Fruit fly (Drosophila melanogaster) whole organism, embryonic: ENCODE results near the gene CG10628.

Source experiments
- Aef1 ChIP-seq: fragments of 200-800 bp; sonication (Bioruptor generic); IDR thresholded peaks from 3 replicates; pipeline ENCODE4 v1.3.6; 2022; ENCODE audit warnings: missing biosample characterization, missing genetic modification characterization
- CG10267 ChIP-seq: fragments of 200-800 bp; sonication (Bioruptor generic); optimal IDR thresholded peaks from 2 replicates; lab custom pipeline; 2018; ENCODE audit warnings: missing biosample characterization, mild to moderate bottlenecking, missing genetic modification characterization, moderate library complexity
- CG10431 ChIP-seq: fragments of 200-800 bp; sonication (Bioruptor generic); optimal IDR thresholded peaks from 3 replicates; lab custom pipeline; 2018; ENCODE audit warnings: missing biosample characterization, mild to moderate bottlenecking, missing genetic modification characterization
- CG11247 ChIP-seq: fragments of 200-800 bp; sonication (Bioruptor generic); IDR thresholded peaks from 2 replicates; pipeline ENCODE4 v1.3.6; 2022; ENCODE audit warnings: missing biosample characterization, missing genetic modification characterization
- CG12071 ChIP-seq: fragments of 200-800 bp; sonication (Bioruptor generic); optimal IDR thresholded peaks from 3 replicates; lab custom pipeline; 2018; ENCODE audit warnings: missing biosample characterization, mild to moderate bottlenecking, missing genetic modification characterization
- CG12155 ChIP-seq: fragments of 200-800 bp; sonication (Bioruptor generic); optimal IDR thresholded peaks from 3 replicates; lab custom pipeline; 2016; ENCODE audit warnings: missing biosample characterization, missing genetic modification characterization
- CG1233 ChIP-seq: fragments of 200-800 bp; sonication (Bioruptor generic); optimal IDR thresholded peaks from 4 replicates; lab custom pipeline; 2018; ENCODE audit warnings: missing biosample characterization, mild to moderate bottlenecking, missing genetic modification characterization
- CG12659 ChIP-seq: fragments of 200-800 bp; sonication (Bioruptor generic); optimal IDR thresholded peaks from 3 replicates; lab custom pipeline; 2017; ENCODE audit warnings: mild to moderate bottlenecking, missing biosample characterization, missing genetic modification reagents, missing genetic modification characterization
- CG14710 ChIP-seq: fragments of 200-800 bp; sonication (Bioruptor generic); optimal IDR thresholded peaks from 3 replicates; lab custom pipeline; 2019; ENCODE audit warnings: missing biosample characterization, mild to moderate bottlenecking, missing genetic modification characterization, moderate library complexity
- CG14860 ChIP-seq: fragments of 200-800 bp; sonication (Bioruptor generic); IDR thresholded peaks from 3 replicates; pipeline ENCODE4 v1.3.6; 2022; ENCODE audit warnings: missing biosample characterization, missing genetic modification characterization; ENCODE audit not compliant: partially characterized antibody
- CG1603 ChIP-seq: fragments of 200-800 bp; sonication (Bioruptor generic); optimal IDR thresholded peaks from 2 replicates; lab custom pipeline; 2019; ENCODE audit warnings: missing biosample characterization, mild to moderate bottlenecking, missing genetic modification characterization, moderate library complexity
- CG17912 ChIP-seq: fragments of 200-800 bp; sonication (Bioruptor generic); optimal IDR thresholded peaks from 2 replicates; lab custom pipeline; 2018; ENCODE audit warnings: missing biosample characterization, mild to moderate bottlenecking, missing genetic modification characterization
- CG2678 ChIP-seq: fragments of 200-800 bp; sonication (Bioruptor generic); optimal IDR thresholded peaks from 3 replicates; lab custom pipeline; 2019; ENCODE audit warnings: missing biosample characterization, mild to moderate bottlenecking, missing genetic modification characterization, moderate library complexity
- CG31365 ChIP-seq: fragments of 200-800 bp; sonication (Bioruptor generic); optimal IDR thresholded peaks from 2 replicates; lab custom pipeline; 2018; ENCODE audit warnings: missing biosample characterization, mild to moderate bottlenecking, missing genetic modification characterization
- CG31388 ChIP-seq: fragments of 200-800 bp; sonication (Bioruptor generic); optimal IDR thresholded peaks from 2 replicates; lab custom pipeline; 2016; ENCODE audit warnings: missing biosample characterization, missing genetic modification characterization
- CG33213 ChIP-seq: fragments of 200-800 bp; sonication (Bioruptor generic); optimal IDR thresholded peaks from 3 replicates; lab custom pipeline; 2016; ENCODE audit warnings: missing biosample characterization, missing genetic modification characterization
- CG4282 ChIP-seq: fragments of 200-800 bp; sonication (Bioruptor generic); optimal IDR thresholded peaks from 2 replicates; lab custom pipeline; 2016; ENCODE audit warnings: missing biosample characterization, missing genetic modification characterization
- CG6854 ChIP-seq: fragments of 200-800 bp; sonication (Bioruptor generic); optimal IDR thresholded peaks from 3 replicates; lab custom pipeline; 2017; ENCODE audit warnings: missing biosample characterization, mild to moderate bottlenecking, missing genetic modification characterization
- CG7786 ChIP-seq: fragments of 200-800 bp; sonication (Bioruptor generic); optimal IDR thresholded peaks from 2 replicates; lab custom pipeline; 2016; ENCODE audit warnings: missing biosample characterization, missing genetic modification characterization
- CG7839 ChIP-seq: fragments of 200-800 bp; sonication (Bioruptor generic); optimal IDR thresholded peaks from 3 replicates; lab custom pipeline; 2018; ENCODE audit warnings: missing biosample characterization, mild to moderate bottlenecking, missing genetic modification characterization, moderate library complexity
- CG9817 ChIP-seq: fragments of 200-800 bp; sonication (Bioruptor generic); optimal IDR thresholded peaks from 2 replicates; lab custom pipeline; 2018; ENCODE audit warnings: missing biosample characterization, mild to moderate bottlenecking, missing genetic modification characterization, moderate library complexity
- CHES-1-like ChIP-seq: fragments of 200-800 bp; sonication (Bioruptor generic); optimal IDR thresholded peaks from 2 replicates; lab custom pipeline; 2016; ENCODE audit warnings: missing biosample characterization, missing genetic modification characterization
- HmgZ ChIP-seq: fragments of 200-800 bp; sonication (Bioruptor generic); optimal IDR thresholded peaks from 2 replicates; lab custom pipeline; 2018; ENCODE audit warnings: missing biosample characterization, mild to moderate bottlenecking, missing genetic modification characterization
- Hmx ChIP-seq: fragments of 200-800 bp; sonication (Bioruptor generic); optimal IDR thresholded peaks from 2 replicates; lab custom pipeline; 2016; ENCODE audit warnings: missing biosample characterization, missing genetic modification characterization
- Jarid2 ChIP-seq: fragments of 200-800 bp; sonication (Bioruptor generic); optimal IDR thresholded peaks from 3 replicates; lab custom pipeline; 2017; ENCODE audit warnings: mild to moderate bottlenecking, missing biosample characterization, missing genetic modification reagents, missing genetic modification characterization
- NFAT ChIP-seq: fragments of 200-800 bp; sonication (Bioruptor generic); IDR thresholded peaks from 2 replicates; pipeline ENCODE4 v1.3.6; 2022; ENCODE audit warnings: missing biosample characterization, missing genetic modification characterization
- Optix ChIP-seq: fragments of 200-800 bp; sonication (Bioruptor generic); IDR thresholded peaks from 3 replicates; pipeline ENCODE4 v1.3.6; 2022; ENCODE audit warnings: missing biosample characterization, missing genetic modification characterization
- Sox102F ChIP-seq: fragments of 200-800 bp; sonication (Bioruptor generic); optimal IDR thresholded peaks from 2 replicates; lab custom pipeline; 2018; ENCODE audit warnings: missing biosample characterization, mild to moderate bottlenecking, missing genetic modification characterization, moderate library complexity
- Stat92E ChIP-seq, 3 experiments: fragments of >200 bp in 2 of 3; fragments of 200-800 bp in 1 of 3; sonication (Bioruptor generic) in 1 of 3; optimal IDR thresholded peaks; 2 replicates each; lab custom pipeline; 2017 to 2019; ENCODE audit warnings: missing biosample characterization in 3 of 3, missing genetic modification characterization in 3 of 3, mild to moderate bottlenecking in 1 of 3, moderate library complexity in 1 of 3
- Usf ChIP-seq: fragments of 200-800 bp; sonication (Bioruptor generic); optimal IDR thresholded peaks from 2 replicates; lab custom pipeline; 2017; ENCODE audit warnings: missing genotype, missing biosample characterization, missing genetic modification characterization
- ase ChIP-seq: fragments of 200-800 bp; sonication (Bioruptor generic); IDR thresholded peaks from 3 replicates; pipeline ENCODE4 v1.3.6; 2022; ENCODE audit warnings: missing biosample characterization, missing genetic modification characterization
- ash1 ChIP-seq: fragments of 200-800 bp; sonication (Bioruptor generic); optimal IDR thresholded peaks from 2 replicates; lab custom pipeline; 2018; ENCODE audit warnings: missing biosample characterization, mild to moderate bottlenecking, missing genetic modification characterization
- bab2 ChIP-seq: fragments of 200-800 bp; sonication (Bioruptor generic); optimal IDR thresholded peaks from 2 replicates; lab custom pipeline; 2016; ENCODE audit warnings: missing biosample characterization, missing genetic modification characterization
- chm ChIP-seq: fragments of 200-800 bp; sonication (Bioruptor generic); IDR thresholded peaks from 2 replicates; pipeline ENCODE4 v1.3.6; 2022; ENCODE audit warnings: missing biosample characterization, missing genetic modification characterization
- croc ChIP-seq: fragments of 200-800 bp; sonication (Bioruptor generic); conservative IDR thresholded peaks from 3 replicates; pipeline ENCODE4 v1.3.6; 2022; ENCODE audit warnings: missing biosample characterization, missing genetic modification characterization
- da ChIP-seq: fragments of 200-800 bp; sonication (Bioruptor generic); optimal IDR thresholded peaks from 2 replicates; lab custom pipeline; 2016; ENCODE audit warnings: missing biosample characterization, missing genetic modification characterization
- dimm ChIP-seq: fragments of 200-800 bp; sonication (Bioruptor generic); IDR thresholded peaks from 2 replicates; pipeline ENCODE4 v1.3.6; 2022; ENCODE audit warnings: missing biosample characterization, missing genetic modification characterization
- eve ChIP-seq, 2 experiments: fragments of >200 bp; optimal IDR thresholded peaks; 2 replicates each; lab custom pipeline; 2017; ENCODE audit warnings: missing biosample characterization in 2 of 2, missing genetic modification characterization in 2 of 2
- fd3F ChIP-seq: fragments of 200-800 bp; sonication (Bioruptor generic); optimal IDR thresholded peaks from 2 replicates; lab custom pipeline; 2018; ENCODE audit warnings: missing biosample characterization, mild to moderate bottlenecking, missing genetic modification characterization, moderate library complexity
- gce ChIP-seq: fragments of 200-800 bp; sonication (Bioruptor generic); IDR thresholded peaks from 3 replicates; pipeline ENCODE4 v1.3.6; 2022; ENCODE audit warnings: missing biosample characterization, missing genetic modification characterization
- pb ChIP-seq: fragments of 200-800 bp; sonication (Bioruptor generic); optimal IDR thresholded peaks from 3 replicates; lab custom pipeline; 2016; ENCODE audit warnings: missing biosample characterization, missing genetic modification characterization
- peb ChIP-seq: fragments of 200-800 bp; sonication (Bioruptor generic); IDR thresholded peaks from 2 replicates; pipeline ENCODE4 v1.3.6; 2022; ENCODE audit warnings: missing biosample characterization, missing genetic modification characterization
- sd ChIP-seq: fragments of 200-800 bp; sonication (Bioruptor generic); optimal IDR thresholded peaks from 3 replicates; lab custom pipeline; 2018; ENCODE audit warnings: missing biosample characterization, mild to moderate bottlenecking, missing genetic modification characterization, moderate library complexity
- sisA ChIP-seq: fragments of 200-800 bp; sonication (Bioruptor generic); IDR thresholded peaks from 2 replicates; pipeline ENCODE4 v1.3.6; 2022; ENCODE audit warnings: missing biosample characterization, missing genetic modification characterization
- so ChIP-seq: fragments of 200-800 bp; sonication (Bioruptor generic); IDR thresholded peaks from 3 replicates; pipeline ENCODE4 v1.3.6; 2022; ENCODE audit warnings: missing biosample characterization, missing genetic modification characterization
- ssp ChIP-seq: fragments of 200-800 bp; sonication (Bioruptor generic); IDR thresholded peaks from 2 replicates; pipeline ENCODE4 v1.3.6; 2022; ENCODE audit warnings: missing biosample characterization, missing genetic modification characterization
- wek ChIP-seq: fragments of 200-800 bp; sonication (Bioruptor generic); optimal IDR thresholded peaks from 3 replicates; lab custom pipeline; 2018; ENCODE audit warnings: missing biosample characterization, mild to moderate bottlenecking, missing genetic modification characterization, moderate library complexity
- yki ChIP-seq: fragments of >200 bp; optimal IDR thresholded peaks from 3 replicates; lab custom pipeline; 2018
- z ChIP-seq: fragments of 200-800 bp; sonication (Bioruptor generic); IDR thresholded peaks from 3 replicates; pipeline ENCODE4 v1.3.6; 2022; ENCODE audit warnings: missing biosample characterization, missing genetic modification characterization
- zfh1 ChIP-seq: fragments of 200-800 bp; sonication (Bioruptor generic); IDR thresholded peaks from 3 replicates; pipeline ENCODE4 v1.3.6; 2022; ENCODE audit warnings: missing biosample characterization, missing genetic modification characterization

The CG10628 gene

DNA sequence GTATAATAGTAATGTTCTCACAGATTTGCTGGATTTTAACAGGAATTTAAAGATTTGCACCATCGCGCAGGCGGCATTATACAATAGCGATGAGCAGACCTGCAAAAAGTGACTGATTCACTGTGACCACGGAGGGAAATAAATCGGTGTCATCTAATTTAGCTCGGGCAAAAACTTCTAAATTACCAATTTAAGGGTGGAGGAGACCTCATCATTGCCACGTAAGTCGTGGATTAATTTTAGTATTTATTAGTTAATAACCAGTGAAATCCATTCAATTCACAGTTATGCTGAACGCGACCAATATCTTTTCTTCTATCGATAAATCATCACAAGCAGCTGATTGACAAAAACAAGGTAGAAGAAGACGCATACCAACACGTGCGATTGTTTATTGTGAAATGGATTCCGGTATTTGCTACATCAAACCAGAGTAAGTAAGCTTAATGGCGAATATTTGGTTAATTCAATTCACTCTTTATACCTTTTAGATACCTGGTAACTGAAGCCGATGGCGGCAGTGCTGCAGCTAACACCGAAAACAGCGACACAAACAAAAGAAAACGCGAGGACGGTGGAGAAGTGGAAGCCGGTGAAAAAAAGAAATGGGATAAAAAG lies at the start of gene CG10628, which contains the start of gene Dus3 (continued):
- peak; percentile 92 for TF ChIP-seq CG12659
- peak; percentile 97 for TF ChIP-seq sd (tag; lab: Kevin White, UChicago)
- peak; percentile 90 for TF ChIP-seq CG7839 (tag; lab: Kevin White, UChicago)
- TF ChIP-seq CG9817 (tag; lab: Kevin White, UChicago): peak; percentile 92
- TF ChIP-seq CG2678 (tag; lab: Kevin White, UChicago): peak; percentile 91
- TF ChIP-seq Optix (GFP tag; lab: Robert Waterston, UW): peak; percentile 91
- peak; percentile 70; the same call in 1 of the 3 replicates for TF ChIP-seq gce (GFP tag; lab: Robert Waterston, UW)
- peak; percentile 75 for TF ChIP-seq dimm (GFP tag; lab: Robert Waterston, UW)
- TF ChIP-seq CG1603 (tag; lab: Kevin White, UChicago): peak; percentile 96
- TF ChIP-seq Usf (GFP tag; lab: Kevin White, UChicago): peak; percentile 77
- peak; percentile 49 for TF ChIP-seq CG31365 (tag; lab: Kevin White, UChicago)
- peak; percentile 46 for TF ChIP-seq Jarid2 (GFP tag; lab: Kevin White, UChicago)
- peak; percentile 92 for TF ChIP-seq CG14710
- TF ChIP-seq CG7786 (GFP tag; lab: Kevin White, UChicago): peak; percentile 92
- peak; percentile 90 for TF ChIP-seq CG12155
- TF ChIP-seq CG10267 (tag; lab: Kevin White, UChicago): peak; percentile 81
- TF ChIP-seq Stat92E (GFP tag; optimal IDR thresholded peaks at IDR 0.05; lab: Kevin White, UChicago): peak in 1 of 3 experiments; percentile 0
- TF ChIP-seq CG1233 (GFP tag; lab: Kevin White, UChicago): peak; percentile 90
- TF ChIP-seq eve (GFP tag; optimal IDR thresholded peaks at IDR 0.05; lab: Kevin White, UChicago): no peak
- TF ChIP-seq CG12071 (GFP tag; lab: Kevin White, UChicago): peak; percentile 82
- TF ChIP-seq CG17912 (GFP tag; lab: Kevin White, UChicago): peak; percentile 68
- TF ChIP-seq wek (GFP tag; lab: Kevin White, UChicago): peak; percentile 53
- TF ChIP-seq CG10431: peak; percentile 30
- TF ChIP-seq CG14860 (GFP tag; lab: Robert Waterston, UW): no peak
- peak; percentile 32 for TF ChIP-seq ash1 (GFP tag; lab: Kevin White, UChicago)
- TF ChIP-seq Hmx: peak; percentile 88
- no peak for TF ChIP-seq yki
- TF ChIP-seq bab2: peak; percentile 93
- peak; percentile 92 for TF ChIP-seq zfh1
- peak; percentile 89 for TF ChIP-seq CG4282 (GFP tag; lab: Kevin White, UChicago)
- TF ChIP-seq Sox102F (GFP tag; lab: Kevin White, UChicago): peak; percentile 91
- peak; percentile 86 for TF ChIP-seq croc (GFP tag; lab: Robert Waterston, UW)
- TF ChIP-seq CG6854: peak; percentile 74
- peak; percentile 95 for TF ChIP-seq HmgZ (tag; lab: Kevin White, UChicago)
- TF ChIP-seq Aef1 (GFP tag; lab: Robert Waterston, UW): peak; percentile 89
- peak; percentile 84 for TF ChIP-seq CG33213 (GFP tag; lab: Kevin White, UChicago)
- peak; percentile 79 for TF ChIP-seq CG31388
- peak; percentile 87 for TF ChIP-seq chm
- TF ChIP-seq CHES-1-like: peak; percentile 94
- TF ChIP-seq z (GFP tag; lab: Robert Waterston, UW): peak; percentile 46; the same call in 1 of the 3 replicates
- TF ChIP-seq CG11247 (GFP tag; lab: Robert Waterston, UW): peak; percentile 89
- TF ChIP-seq so (GFP tag; lab: Robert Waterston, UW): peak; percentile 91
- peak; percentile 84 for TF ChIP-seq pb (GFP tag; lab: Kevin White, UChicago)
- peak; percentile 80 for TF ChIP-seq ssp (GFP tag; lab: Robert Waterston, UW)
- TF ChIP-seq da: peak; percentile 73
- peak; percentile 92 for TF ChIP-seq sisA (GFP tag; lab: Robert Waterston, UW)
- peak; percentile 91 for TF ChIP-seq NFAT
- TF ChIP-seq fd3F (GFP tag; lab: Kevin White, UChicago): peak; percentile 83
- TF ChIP-seq ase (GFP tag; lab: Robert Waterston, UW): peak; percentile 89
- peak; percentile 85 for TF ChIP-seq peb (GFP tag; lab: Robert Waterston, UW)
